Worm (Caenorhabditis elegans): ENCODE measurements around the gene fbxc-27.

DNA sequence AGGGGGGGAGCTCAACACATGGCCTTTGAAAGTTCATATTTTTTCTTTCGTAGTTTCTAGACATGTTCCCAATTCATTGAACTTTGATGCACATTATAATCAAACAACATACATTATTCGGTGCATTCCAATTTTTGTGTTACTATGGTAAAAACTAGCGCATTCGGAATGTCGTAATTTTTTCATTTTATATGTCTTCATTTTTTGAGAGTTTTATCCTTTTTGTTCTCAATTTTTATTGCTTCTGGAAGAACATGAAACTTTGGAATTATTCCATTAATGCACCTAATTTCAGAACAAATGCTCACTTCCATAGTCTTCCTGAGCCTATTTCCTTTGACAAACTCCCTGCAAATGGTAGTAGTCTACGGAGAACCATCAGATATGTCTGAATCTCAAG, 7.9 kb upstream of the fbxc-27 start, which contains the start of gene T07D3.2:
- TF ChIP-seq T22C8.4 (GFP tag; IDR thresholded peaks at IDR 0.05) (no peak), ztf-23 (GFP tag; IDR thresholded peaks at IDR 0.05) (no peak), flt-1 (GFP tag; IDR thresholded peaks at IDR 0.05) (no peak), klf-2 (GFP tag; conservative IDR thresholded peaks at IDR 0.05) (no peak), ztf-29 (GFP tag; IDR thresholded peaks at IDR 0.05) (no peak), cog-1 (tag; optimal IDR thresholded peaks at IDR 0.05) (no peak), med-1 (GFP tag; optimal IDR thresholded peaks at IDR 0.05; ENCODE audit: insufficient read depth) (no peak), ref-1 (GFP tag; conservative IDR thresholded peaks at IDR 0.05) (no peak), tab-1 (GFP tag; IDR thresholded peaks at IDR 0.05) (no peak)
